Worm (Caenorhabditis elegans) whole organism, L1 larva: ENCODE data around the gene K03B4.6.

Experiments used
- C16A3.4 ChIP-seq: fragments of 150-350 bp; optimal IDR thresholded peaks from 2 replicates; lab custom pipeline; 2014; ENCODE audit warnings: missing biosample characterization, missing genetic modification characterization
- F16B12.6 ChIP-seq: fragments of 150-350 bp; optimal IDR thresholded peaks from 2 replicates; lab custom pipeline; 2014; ENCODE audit warnings: missing biosample characterization, missing genetic modification characterization
- aly-2 ChIP-seq: fragments of 150-350 bp; optimal IDR thresholded peaks from 2 replicates; lab custom pipeline; 2014; ENCODE audit warnings: missing biosample characterization, missing genetic modification characterization
- ama-1 ChIP-seq: fragments of 150-350 bp; optimal IDR thresholded peaks from 2 replicates; lab custom pipeline; 2014
- blmp-1 ChIP-seq: fragments of 150-350 bp; optimal IDR thresholded peaks from 2 replicates; lab custom pipeline; 2014; ENCODE audit warnings: missing biosample characterization, missing genetic modification characterization
- ceh-8 ChIP-seq: fragments of 200-800 bp; sonication (Bioruptor generic); optimal IDR thresholded peaks from 2 replicates; lab custom pipeline; 2018; ENCODE audit warnings: mild to moderate bottlenecking, missing genetic modification characterization, moderate library complexity, missing compliant biosample characterization
- dpl-1 ChIP-seq, 3 experiments: fragments of 150-350 bp in 2 of 3; sonication (generic microtip) in 1 of 3; optimal IDR thresholded peaks; 2 replicates each; lab custom pipeline; 2014 to 2017; ENCODE audit warnings: missing biosample characterization in 3 of 3, missing genetic modification characterization in 3 of 3, missing genetic modification reagents in 3 of 3
- efl-1 ChIP-seq, 4 experiments: fragments of 150-350 bp; optimal IDR thresholded peaks in 3 of 4; peaks in 1 of 4; 1 replicate in 1 of 4; 2 replicates in 3 of 4; lab custom pipeline; 2014; ENCODE audit warnings: missing biosample characterization in 2 of 4, missing genetic modification characterization in 2 of 4, missing genetic modification reagents in 2 of 4
- efl-3 ChIP-seq: fragments of 200-800 bp; sonication (Bioruptor generic); optimal IDR thresholded peaks from 2 replicates; lab custom pipeline; 2018; ENCODE audit warnings: mild to moderate bottlenecking, missing genetic modification characterization, missing compliant biosample characterization
- elt-2 ChIP-seq: sonication (generic microtip); optimal IDR thresholded peaks from 2 replicates; lab custom pipeline; 2016; ENCODE audit warnings: missing genetic modification characterization, mild to moderate bottlenecking, inconsistent platforms, missing compliant biosample characterization, missing genetic modification reagents
- elt-3 ChIP-seq, 6 experiments: fragments of 150-350 bp in 1 of 6; sonication (generic microtip); optimal IDR thresholded peaks; 2 replicates each; lab custom pipeline; 2017 to 2018; ENCODE audit warnings: missing biosample characterization in 6 of 6, missing genetic modification characterization in 6 of 6, inconsistent platforms in 1 of 6
- hpl-2 ChIP-seq: fragments of 150-350 bp; optimal IDR thresholded peaks from 2 replicates; lab custom pipeline; 2014; ENCODE audit warnings: missing biosample characterization, missing genetic modification reagents, missing genetic modification characterization
- irx-1 ChIP-seq: sonication (generic microtip); optimal IDR thresholded peaks from 2 replicates; lab custom pipeline; 2016; ENCODE audit warnings: missing genetic modification characterization, missing compliant biosample characterization
- lin-13 ChIP-seq: fragments of 150-350 bp; optimal IDR thresholded peaks from 2 replicates; lab custom pipeline; 2014; ENCODE audit warnings: missing biosample characterization, missing genetic modification reagents, missing genetic modification characterization
- lin-35 ChIP-seq, 2 experiments: fragments of 150-350 bp; optimal IDR thresholded peaks; 2 replicates each; lab custom pipeline; 2014; ENCODE audit warnings: missing biosample characterization in 2 of 2, missing genetic modification characterization in 2 of 2, missing genetic modification reagents in 2 of 2
- lin-39 ChIP-seq: fragments of 150-350 bp; optimal IDR thresholded peaks from 2 replicates; lab custom pipeline; 2014; ENCODE audit warnings: missing biosample characterization, missing genetic modification reagents, missing genetic modification characterization
- lsy-2 ChIP-seq, 2 experiments: fragments of 150-350 bp; optimal IDR thresholded peaks; 2 replicates each; lab custom pipeline; 2014; ENCODE audit warnings: missing biosample characterization in 2 of 2, missing genetic modification characterization in 2 of 2
- mab-9 ChIP-seq: fragments of 200-800 bp; sonication (Bioruptor generic); IDR thresholded peaks from 2 replicates; pipeline ENCODE4 v1.3.6; 2022; ENCODE audit warnings: missing genetic modification reagents, missing genetic modification characterization, missing compliant biosample characterization
- mdl-1 ChIP-seq, 2 experiments: fragments of 150-350 bp; optimal IDR thresholded peaks; 2 replicates each; lab custom pipeline; 2014 to 2017; ENCODE audit warnings: missing biosample characterization in 2 of 2, missing genetic modification characterization in 2 of 2, inconsistent platforms in 1 of 2
- mep-1 ChIP-seq: fragments of 150-350 bp; optimal IDR thresholded peaks from 2 replicates; lab custom pipeline; 2014; ENCODE audit warnings: missing biosample characterization, missing genetic modification characterization
- nhr-19 ChIP-seq: fragments of 200-800 bp; sonication (Bioruptor generic); conservative IDR thresholded peaks from 2 replicates; pipeline ENCODE4 v1.3.6; 2022; ENCODE audit warnings: missing genetic modification characterization, missing compliant biosample characterization
- nhr-20 ChIP-seq: sonication (generic microtip); optimal IDR thresholded peaks from 2 replicates; lab custom pipeline; 2016; ENCODE audit warnings: mild to moderate bottlenecking, missing genetic modification characterization, missing compliant biosample characterization
- nhr-28 ChIP-seq: fragments of 150-350 bp; optimal IDR thresholded peaks from 2 replicates; lab custom pipeline; 2014; ENCODE audit warnings: missing biosample characterization, missing genetic modification characterization
- nhr-77 ChIP-seq: fragments of 150-350 bp; optimal IDR thresholded peaks from 2 replicates; lab custom pipeline; 2014; ENCODE audit warnings: missing biosample characterization, missing genetic modification characterization
- nhr-85 ChIP-seq: sonication (generic microtip); peaks from one replicate; lab custom pipeline; 2016; ENCODE audit warnings: missing genetic modification characterization, inconsistent platforms, missing compliant biosample characterization
- snpc-4 ChIP-seq: fragments of 150-350 bp; optimal IDR thresholded peaks from 2 replicates; lab custom pipeline; 2014; ENCODE audit warnings: missing biosample characterization, missing genetic modification characterization
- snu-23 ChIP-seq: sonication (generic microtip); optimal IDR thresholded peaks from 2 replicates; lab custom pipeline; 2016; ENCODE audit warnings: missing genetic modification characterization, missing compliant biosample characterization
- sox-4 ChIP-seq: sonication (generic microtip); optimal IDR thresholded peaks from 2 replicates; lab custom pipeline; 2016; ENCODE audit warnings: missing genetic modification characterization, missing compliant biosample characterization
- sup-37 ChIP-seq: fragments of 200-800 bp; sonication (Bioruptor generic); optimal IDR thresholded peaks from 2 replicates; lab custom pipeline; 2018; ENCODE audit warnings: mild to moderate bottlenecking, missing genetic modification characterization, missing compliant biosample characterization
- swsn-7 ChIP-seq: sonication (generic microtip); optimal IDR thresholded peaks from 2 replicates; lab custom pipeline; 2016; ENCODE audit warnings: missing genetic modification characterization, missing compliant biosample characterization
- tlp-1 ChIP-seq: fragments of 150-350 bp; optimal IDR thresholded peaks from 2 replicates; lab custom pipeline; 2014; ENCODE audit warnings: missing biosample characterization, missing genetic modification characterization
- unc-130 ChIP-seq: fragments of 150-350 bp; optimal IDR thresholded peaks from 2 replicates; lab custom pipeline; 2017; ENCODE audit warnings: missing biosample characterization, missing genetic modification characterization, inconsistent platforms
- unc-30 ChIP-seq: sonication (generic microtip); optimal IDR thresholded peaks from 2 replicates; lab custom pipeline; 2017; ENCODE audit warnings: missing biosample characterization, missing genetic modification characterization
- unc-62 ChIP-seq: fragments of 150-350 bp; optimal IDR thresholded peaks from 2 replicates; lab custom pipeline; 2014; ENCODE audit warnings: missing biosample characterization, missing genetic modification reagents, missing genetic modification characterization
- unc-86 ChIP-seq: sonication (generic microtip); optimal IDR thresholded peaks from 2 replicates; lab custom pipeline; 2016; ENCODE audit warnings: missing genetic modification characterization, missing compliant biosample characterization
- unc-98 ChIP-seq: fragments of 200-800 bp; sonication (Bioruptor generic); IDR thresholded peaks from 2 replicates; pipeline ENCODE4 v1.3.6; 2022; ENCODE audit warnings: missing genetic modification characterization, missing compliant biosample characterization
- xbp-1 ChIP-seq: sonication (generic microtip); optimal IDR thresholded peaks from 2 replicates; lab custom pipeline; 2016; ENCODE audit warnings: missing genetic modification characterization, missing compliant biosample characterization
- ztf-11 ChIP-seq, 2 experiments: sonication (generic microtip); optimal IDR thresholded peaks; 2 replicates each; lab custom pipeline; 2016 to 2017; ENCODE audit warnings: missing genetic modification characterization in 2 of 2, missing biosample characterization in 1 of 2, missing compliant biosample characterization in 1 of 2
- ztf-4 ChIP-seq: fragments of 150-350 bp; optimal IDR thresholded peaks from 2 replicates; lab custom pipeline; 2014; ENCODE audit warnings: missing biosample characterization, missing genetic modification characterization

Gene K03B4.6

DNA sequence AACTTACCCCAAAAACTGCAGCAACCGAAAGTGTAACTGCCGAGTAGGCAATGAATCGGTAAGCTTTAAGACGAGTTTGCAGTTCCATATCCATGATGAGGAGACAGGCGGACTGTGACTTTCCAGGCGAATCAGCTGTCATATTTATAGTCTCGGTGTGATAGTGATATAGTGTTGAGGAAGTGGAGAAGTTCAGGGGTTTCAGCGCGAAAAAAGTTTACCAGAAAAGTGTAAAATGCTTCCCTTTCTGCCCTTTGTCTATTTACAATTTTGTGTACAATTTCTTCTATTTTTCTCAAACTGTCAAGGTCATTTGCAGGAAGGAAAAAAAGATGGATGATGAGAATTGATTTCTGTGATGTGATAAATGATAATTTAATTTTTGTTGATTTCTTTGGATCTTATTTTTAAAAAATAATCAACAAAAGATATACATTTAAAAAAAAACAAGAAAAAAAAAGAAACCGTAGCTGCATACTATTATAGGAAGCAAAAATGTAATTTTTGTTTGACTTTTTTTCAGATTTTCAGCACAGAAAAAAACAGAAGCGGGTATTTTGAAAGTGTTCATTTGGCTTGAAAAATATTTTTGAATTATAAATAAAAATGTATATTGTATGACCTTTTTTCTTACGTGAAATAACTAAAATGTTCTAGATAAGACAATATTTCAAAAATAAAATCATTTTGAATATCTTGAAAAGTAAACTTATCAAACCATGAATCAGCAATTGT, 22.0 kb downstream of the K03B4.6 start, which contains the start of the genes col-139 and F41F3.1:
col-139 (minus strand) TSS at position 101 of the 735 bp plus-strand sequence.
F41F3.1 (plus strand) TSS at position 685 of the 735 bp plus-strand sequence.
- TF ChIP-seq mab-9 (GFP tag; lab: Robert Waterston, UW) (no peak), ama-1 (lab: Kevin White, UChicago) (no peak), unc-130 (no peak), snpc-4 (tag; lab: Kevin White, UChicago) (no peak), C16A3.4 (tag; lab: Kevin White, UChicago) (no peak), lin-35 (GFP tag; optimal IDR thresholded peaks at IDR 0.05; lab: Kevin White, UChicago) (no peak), F16B12.6 (tag; lab: Kevin White, UChicago) (no peak), nhr-28 (tag; lab: Kevin White, UChicago) (no peak), xbp-1 (tag; lab: Kevin White, UChicago) (no peak), aly-2 (tag; lab: Kevin White, UChicago) (no peak), ztf-11 (tag; optimal IDR thresholded peaks at IDR 0.05; lab: Kevin White, UChicago) (no peak), efl-1 (optimal IDR thresholded peaks at IDR 0.05; lab: Kevin White, UChicago) (no peak), efl-1 (GFP tag; optimal IDR thresholded peaks at IDR 0.05 in 1 of 2; lab: Kevin White, UChicago) (no peak)

ce11 chrV:4653093-4653492, 22.9 kb downstream of the K03B4.6 start:
- peak; percentile 49 for TF ChIP-seq ceh-8 (GFP tag; lab: Kevin White, UChicago)
- no peak for TF ChIP-seq nhr-77 (tag; lab: Kevin White, UChicago)
- no peak for TF ChIP-seq sup-37 (GFP tag; lab: Kevin White, UChicago)
- no peak for TF ChIP-seq unc-30

DNA sequence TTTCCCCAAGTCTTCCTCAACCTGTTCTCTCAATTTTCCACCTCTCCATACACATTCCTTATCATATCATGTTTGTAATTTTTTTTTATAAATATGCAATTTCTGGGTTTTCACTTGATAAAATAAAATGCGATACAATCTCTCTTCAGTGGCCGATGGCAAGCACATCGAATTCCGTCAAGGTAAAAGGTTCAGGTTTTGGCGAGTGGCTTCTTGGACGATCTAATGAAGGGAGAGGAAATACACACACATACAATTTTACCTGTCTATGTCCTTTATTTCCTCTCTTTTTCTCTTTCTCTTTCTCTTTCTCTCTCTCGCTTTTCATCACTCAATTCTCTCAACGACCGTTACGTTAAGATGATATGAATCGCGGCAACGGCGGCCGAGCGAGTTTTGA, 24.5 kb downstream of the K03B4.6 start:
- TF ChIP-seq hpl-2 (GFP tag; lab: Kevin White, UChicago): no peak
- TF ChIP-seq blmp-1 (tag; lab: Kevin White, UChicago): peak; percentile 86
- no peak for TF ChIP-seq ztf-4
- TF ChIP-seq unc-98 (GFP tag; lab: Robert Waterston, UW): no peak
- no peak for TF ChIP-seq swsn-7 (tag; lab: Kevin White, UChicago)
- TF ChIP-seq nhr-19: no peak
- peak in 3 of 6 experiments; percentile 15 to 54 (median 48) for TF ChIP-seq elt-3 (tag; optimal IDR thresholded peaks at IDR 0.05; lab: Kevin White, UChicago)
- TF ChIP-seq unc-86 (tag; lab: Kevin White, UChicago): no peak
- no peak for TF ChIP-seq irx-1
- TF ChIP-seq mep-1 (tag; lab: Kevin White, UChicago): peak; percentile 23
- no peak for TF ChIP-seq efl-1 (optimal IDR thresholded peaks at IDR 0.05; lab: Kevin White, UChicago)
- peak in 1 of 2 experiments; percentile 45 for TF ChIP-seq efl-1 (GFP tag; optimal IDR thresholded peaks at IDR 0.05 in 1 of 2; lab: Kevin White, UChicago)
- no peak for TF ChIP-seq unc-62
- no peak for TF ChIP-seq F16B12.6 (tag; lab: Kevin White, UChicago)
- TF ChIP-seq lin-35 (GFP tag; optimal IDR thresholded peaks at IDR 0.05; lab: Kevin White, UChicago): peak in 1 of 2 experiments; percentile 18
- TF ChIP-seq nhr-85: peak; percentile 11
- no peak for TF ChIP-seq lin-13 (GFP tag; lab: Kevin White, UChicago)
- peak; percentile 24 for TF ChIP-seq nhr-20 (tag; lab: Kevin White, UChicago)
- no peak for TF ChIP-seq sox-4 (tag; lab: Kevin White, UChicago)
- no peak for TF ChIP-seq tlp-1 (tag; lab: Kevin White, UChicago)
- no peak for TF ChIP-seq mdl-1 (tag; optimal IDR thresholded peaks at IDR 0.05; lab: Kevin White, UChicago)
- TF ChIP-seq snu-23 (GFP tag; lab: Kevin White, UChicago): peak; percentile 23
- TF ChIP-seq lsy-2 (tag; optimal IDR thresholded peaks at IDR 0.05; lab: Kevin White, UChicago): no peak
- TF ChIP-seq elt-2 (tag; lab: Kevin White, UChicago): peak; percentile 11
- no peak for TF ChIP-seq efl-3 (GFP tag; lab: Kevin White, UChicago)
- no peak for TF ChIP-seq lin-39 (tag; lab: Kevin White, UChicago)
- TF ChIP-seq dpl-1 (GFP tag; optimal IDR thresholded peaks at IDR 0.05; lab: Kevin White, UChicago): no peak
- no peak for TF ChIP-seq unc-130
